Worm (Caenorhabditis elegans) whole organism, L4 larva: ENCODE measurements around the gene Y73F4A.1.

ENCODE experiments used
- D1046.2 ChIP-seq: fragments of 200-800 bp; sonication (Bioruptor generic); IDR thresholded peaks from 2 replicates; pipeline ENCODE4 v1.3.6; 2022; ENCODE audit warnings: missing genetic modification characterization, missing compliant biosample characterization
- R02D3.7 ChIP-seq: fragments of 150-350 bp; sonication (generic microtip); optimal IDR thresholded peaks from 3 replicates; lab custom pipeline; 2014; ENCODE audit warnings: missing biosample characterization, missing genetic modification characterization
- Y5F2A.4 ChIP-seq: fragments of 200-800 bp; sonication (Bioruptor generic); optimal IDR thresholded peaks from 2 replicates; lab custom pipeline; 2018; ENCODE audit warnings: mild to moderate bottlenecking, missing genetic modification characterization, missing compliant biosample characterization
- Y75B8A.6 ChIP-seq: fragments of 200-800 bp; sonication (Bioruptor generic); IDR thresholded peaks from 2 replicates; pipeline ENCODE4 v1.3.6; 2022; ENCODE audit warnings: missing genetic modification reagents, missing genetic modification characterization, missing compliant biosample characterization
- ZK337.2 ChIP-seq: fragments of 200-800 bp; sonication (Bioruptor generic); IDR thresholded peaks from 2 replicates; pipeline ENCODE4 v1.3.6; 2022; ENCODE audit warnings: missing genetic modification reagents, missing genetic modification characterization, missing compliant biosample characterization
- ZK546.5 ChIP-seq, 2 experiments: sonication (generic microtip); optimal IDR thresholded peaks; 2 replicates each; lab custom pipeline; 2017; ENCODE audit warnings: missing biosample characterization in 2 of 2, missing genetic modification characterization in 2 of 2
- aha-1 ChIP-seq: fragments of 150-350 bp; peaks from one replicate; lab custom pipeline; 2014; ENCODE audit warnings: missing biosample characterization, missing genetic modification characterization
- ceh-20 ChIP-seq: fragments of 200-800 bp; sonication (Bioruptor generic); IDR thresholded peaks from 2 replicates; pipeline ENCODE4 v1.3.6; 2022; ENCODE audit warnings: missing genetic modification reagents, missing genetic modification characterization, missing compliant biosample characterization
- ceh-32 ChIP-seq: sonication (generic microtip); optimal IDR thresholded peaks from 2 replicates; lab custom pipeline; 2016; ENCODE audit warnings: mild to moderate bottlenecking, missing genetic modification characterization, missing compliant biosample characterization; ENCODE audit not compliant: poor library complexity
- ceh-82 ChIP-seq: sonication (generic microtip); optimal IDR thresholded peaks from 2 replicates; lab custom pipeline; 2017; ENCODE audit warnings: missing biosample characterization, missing genetic modification characterization
- ctbp-1 ChIP-seq: fragments of 200-800 bp; sonication (Bioruptor generic); IDR thresholded peaks from 2 replicates; pipeline ENCODE4 v1.3.6; 2022; ENCODE audit warnings: missing genetic modification reagents, missing genetic modification characterization, missing compliant biosample characterization
- daf-16 ChIP-seq, 3 experiments: sonication (generic microtip); optimal IDR thresholded peaks; 2 replicates each; lab custom pipeline; 2016 to 2017; ENCODE audit warnings: missing genetic modification characterization in 3 of 3, missing genetic modification reagents in 3 of 3, mild to moderate bottlenecking in 2 of 3, missing compliant biosample characterization in 2 of 3, missing biosample characterization in 1 of 3, moderate library complexity in 1 of 3
- dmd-6 ChIP-seq: fragments of 200-800 bp; sonication (Bioruptor generic); IDR thresholded peaks from 2 replicates; pipeline ENCODE4 v1.3.6; 2022; ENCODE audit warnings: missing genetic modification reagents, missing genetic modification characterization, missing compliant biosample characterization
- duxl-1 ChIP-seq: sonication (generic microtip); optimal IDR thresholded peaks from 2 replicates; lab custom pipeline; 2016; ENCODE audit warnings: mild to moderate bottlenecking, missing genetic modification characterization, moderate library complexity, missing compliant biosample characterization; ENCODE audit not compliant: poor library complexity
- dve-1 ChIP-seq: sonication (generic microtip); optimal IDR thresholded peaks from 2 replicates; lab custom pipeline; 2017; ENCODE audit warnings: antibody characterized with exemption, mild to moderate bottlenecking, missing genetic modification characterization, missing compliant biosample characterization; ENCODE audit not compliant: insufficient read depth
- egl-27 ChIP-seq: sonication (generic microtip); optimal IDR thresholded peaks from 3 replicates; lab custom pipeline; 2017; ENCODE audit warnings: missing biosample characterization, missing genetic modification reagents, missing genetic modification characterization
- fkh-10 ChIP-seq: fragments of 150-350 bp; optimal IDR thresholded peaks from 2 replicates; lab custom pipeline; 2014; ENCODE audit warnings: missing biosample characterization, missing genetic modification reagents, missing genetic modification characterization
- fos-1 ChIP-seq: fragments of 150-350 bp; optimal IDR thresholded peaks from 2 replicates; lab custom pipeline; 2014; ENCODE audit warnings: missing biosample characterization, missing genetic modification characterization
- gei-8 ChIP-seq: fragments of 200-800 bp; sonication (Bioruptor generic); optimal IDR thresholded peaks from 2 replicates; lab custom pipeline; 2018; ENCODE audit warnings: mild to moderate bottlenecking, missing genetic modification characterization, missing compliant biosample characterization
- lin-1 ChIP-seq: fragments of 200-800 bp; sonication (Bioruptor generic); IDR thresholded peaks from 2 replicates; pipeline ENCODE4 v1.3.6; 2022; ENCODE audit warnings: missing genetic modification reagents, missing genetic modification characterization, missing compliant biosample characterization
- lin-29 ChIP-seq: fragments of 200-800 bp; sonication (Bioruptor generic); IDR thresholded peaks from 2 replicates; pipeline ENCODE4 v1.3.6; 2022; ENCODE audit warnings: missing genetic modification reagents, missing genetic modification characterization, missing compliant biosample characterization
- mdl-1 ChIP-seq, 2 experiments: fragments of 150-350 bp in 1 of 2; sonication (generic microtip) in 1 of 2; optimal IDR thresholded peaks; 2 replicates each; lab custom pipeline; 2014 to 2017; ENCODE audit warnings: missing biosample characterization in 2 of 2, missing genetic modification characterization in 2 of 2
- mdt-29 ChIP-seq: fragments of 200-800 bp; sonication (Bioruptor generic); IDR thresholded peaks from 2 replicates; pipeline ENCODE4 v1.3.6; 2022; ENCODE audit warnings: missing genetic modification reagents, missing genetic modification characterization, missing compliant biosample characterization
- mes-2 ChIP-seq: sonication (generic microtip); optimal IDR thresholded peaks from 2 replicates; lab custom pipeline; 2016; ENCODE audit warnings: missing genotype, mild to moderate bottlenecking, missing genetic modification characterization, missing compliant biosample characterization; ENCODE audit not compliant: poor library complexity, severe bottlenecking
- nhr-10 ChIP-seq: fragments of 150-350 bp; optimal IDR thresholded peaks from 2 replicates; lab custom pipeline; 2014; ENCODE audit warnings: missing biosample characterization, missing genetic modification characterization
- nhr-102 ChIP-seq: sonication (generic microtip); optimal IDR thresholded peaks from 2 replicates; lab custom pipeline; 2016; ENCODE audit warnings: mild to moderate bottlenecking, missing genetic modification characterization, moderate library complexity, missing compliant biosample characterization
- nhr-237 ChIP-seq: sonication (generic microtip); optimal IDR thresholded peaks from 2 replicates; lab custom pipeline; 2017; ENCODE audit warnings: missing biosample characterization, missing genetic modification characterization
- nhr-28 ChIP-seq: fragments of 150-350 bp; optimal IDR thresholded peaks from 2 replicates; lab custom pipeline; 2014; ENCODE audit warnings: missing biosample characterization, missing genetic modification characterization
- nhr-42 ChIP-seq: fragments of 200-800 bp; sonication (Bioruptor generic); IDR thresholded peaks from 2 replicates; pipeline ENCODE4 v1.3.6; 2022; ENCODE audit warnings: missing genetic modification characterization, missing compliant biosample characterization
- nhr-77 ChIP-seq: fragments of 150-350 bp; optimal IDR thresholded peaks from 2 replicates; lab custom pipeline; 2014; ENCODE audit warnings: missing biosample characterization, missing genetic modification characterization
- pha-4 ChIP-seq, 2 experiments: fragments of 150-350 bp in 1 of 2; fragments of 200-800 bp in 1 of 2; sonication (Bioruptor generic) in 1 of 2; IDR thresholded peaks in 1 of 2; optimal IDR thresholded peaks in 1 of 2; 2 replicates each; pipeline versions ENCODE4 v1.3.6 to Lab custom; 2014 to 2022; ENCODE audit warnings: missing genetic modification characterization in 2 of 2, missing genetic modification reagents in 2 of 2, missing biosample characterization in 1 of 2, missing compliant biosample characterization in 1 of 2
- saeg-2 ChIP-seq: fragments of 200-800 bp; sonication (Bioruptor generic); IDR thresholded peaks from 2 replicates; pipeline ENCODE4 v1.3.6; 2022; ENCODE audit warnings: missing genetic modification reagents, missing genetic modification characterization, missing compliant biosample characterization
- snpc-4 ChIP-seq: fragments of 150-350 bp; optimal IDR thresholded peaks from 2 replicates; lab custom pipeline; 2014; ENCODE audit warnings: missing biosample characterization, missing genetic modification characterization
- spr-1 ChIP-seq: sonication (generic microtip); optimal IDR thresholded peaks from 2 replicates; lab custom pipeline; 2016; ENCODE audit warnings: mild to moderate bottlenecking, missing genetic modification characterization, missing compliant biosample characterization
- tag-97 ChIP-seq: fragments of 200-800 bp; sonication (Bioruptor generic); IDR thresholded peaks from 2 replicates; pipeline ENCODE4 v1.3.6; 2022; ENCODE audit warnings: missing genetic modification characterization, missing compliant biosample characterization
- unc-130 ChIP-seq: sonication (generic microtip); optimal IDR thresholded peaks from 2 replicates; lab custom pipeline; 2016; ENCODE audit warnings: missing genetic modification reagents, missing genetic modification characterization, missing compliant biosample characterization
- unc-62 ChIP-seq, 3 experiments: fragments of 150-350 bp in 1 of 3; sonication (generic microtip); optimal IDR thresholded peaks in 2 of 3; peaks in 1 of 3; 1 replicate in 1 of 3; 2 replicates in 2 of 3; lab custom pipeline; 2014 to 2017; ENCODE audit warnings: missing biosample characterization in 3 of 3, missing genetic modification characterization in 3 of 3, missing genetic modification reagents in 3 of 3, missing genotype in 1 of 3
- zfp-3 ChIP-seq: fragments of 200-800 bp; sonication (Bioruptor generic); conservative IDR thresholded peaks from 2 replicates; pipeline ENCODE4 v1.3.6; 2022; ENCODE audit warnings: missing genetic modification reagents, missing genetic modification characterization, missing compliant biosample characterization

The Y73F4A.1 gene

DNA sequence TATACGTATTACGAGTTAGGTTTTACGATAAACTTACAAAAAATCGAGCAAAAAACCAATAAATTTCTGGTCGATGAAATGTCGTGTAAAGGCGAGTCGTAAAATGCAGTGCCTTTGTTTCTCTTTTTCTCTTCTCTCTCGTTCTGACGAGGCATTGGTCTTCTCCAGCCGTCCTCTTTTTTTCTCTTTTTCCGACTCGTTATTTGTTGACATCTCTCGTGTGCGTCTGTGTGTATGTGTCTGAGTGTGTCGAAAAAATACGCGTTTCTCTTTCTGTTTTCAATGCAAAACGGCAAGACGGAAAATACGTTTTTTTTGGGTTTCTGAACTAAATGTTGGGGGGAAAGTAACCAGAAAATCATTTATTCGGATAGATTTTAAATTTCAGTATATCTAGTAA, 12.6 kb downstream of the Y73F4A.1 start, which contains the start of gene C53D6.6:
TSS of gene C53D6.6 (minus strand) at position 118 of the 400 bp plus-strand sequence.
- TF ChIP-seq R02D3.7 (tag; lab: Kevin White, UChicago) = no peak
- TF ChIP-seq aha-1 (tag; lab: Kevin White, UChicago) = peak; percentile 26
- no peak for TF ChIP-seq daf-16 (GFP tag; optimal IDR thresholded peaks at IDR 0.05; lab: Kevin White, UChicago)
- TF ChIP-seq daf-16 (tag; optimal IDR thresholded peaks at IDR 0.05; lab: Kevin White, UChicago) = peak; percentile 68
- no peak for TF ChIP-seq ZK546.5 (tag; optimal IDR thresholded peaks at IDR 0.05; lab: Kevin White, UChicago)
- TF ChIP-seq tag-97 (GFP tag; lab: Robert Waterston, UW) = no peak
- TF ChIP-seq pha-4 (GFP tag; IDR thresholded peaks at IDR 0.05; lab: Robert Waterston, UW) = no peak
- TF ChIP-seq pha-4 (tag; optimal IDR thresholded peaks at IDR 0.05; lab: Kevin White, UChicago) = peak; percentile 4
- peak in 1 of 2 experiments; percentile 6 for TF ChIP-seq unc-62 (GFP tag; optimal IDR thresholded peaks at IDR 0.05 in 1 of 2; lab: Kevin White, UChicago)
- no peak for TF ChIP-seq unc-62 (tag; optimal IDR thresholded peaks at IDR 0.05; lab: Kevin White, UChicago)

DNA sequence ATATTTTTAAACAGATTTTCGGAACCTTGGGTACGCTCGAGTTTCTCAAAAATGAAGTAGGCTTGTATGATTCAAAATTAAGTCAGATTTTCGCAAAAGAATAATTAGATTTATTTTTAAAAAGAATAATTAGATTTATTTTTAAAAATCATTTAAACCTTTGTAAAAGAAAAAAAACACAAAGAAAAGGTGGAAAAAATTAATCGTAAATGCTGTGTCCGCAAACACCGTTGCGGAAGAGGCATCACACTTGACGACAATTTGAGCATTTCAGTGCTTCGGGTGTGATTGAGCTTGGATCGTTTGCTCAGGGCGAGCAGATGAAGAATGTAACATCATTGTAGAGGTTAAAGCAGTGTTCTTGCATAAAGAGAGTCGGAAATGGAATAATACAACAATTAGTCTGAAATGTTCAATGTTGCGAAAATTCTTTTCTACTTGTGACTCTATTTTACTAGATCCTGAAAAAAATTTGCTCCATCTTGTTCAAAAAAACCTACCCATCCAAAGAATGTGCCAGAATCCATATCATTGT, 23.8 kb downstream of the Y73F4A.1 start:
- TF ChIP-seq lin-29 (GFP tag; lab: Robert Waterston, UW) = no peak
- no peak for TF ChIP-seq spr-1
- no peak for TF ChIP-seq ceh-82 (tag; lab: Kevin White, UChicago)
- TF ChIP-seq unc-62 (GFP tag; optimal IDR thresholded peaks at IDR 0.05 in 1 of 2; lab: Kevin White, UChicago) = peak in 1 of 2 experiments; percentile 72
- no peak for TF ChIP-seq unc-62 (tag; optimal IDR thresholded peaks at IDR 0.05; lab: Kevin White, UChicago)

- no peak for TF ChIP-seq ceh-32
- no peak for TF ChIP-seq lin-29 (GFP tag; lab: Robert Waterston, UW)
- TF ChIP-seq Y5F2A.4 = no peak
- TF ChIP-seq Y75B8A.6 (GFP tag; lab: Robert Waterston, UW) = no peak
- no peak for TF ChIP-seq nhr-237 (tag; lab: Kevin White, UChicago)
- TF ChIP-seq duxl-1 (tag; lab: Kevin White, UChicago) = no peak
- no peak for TF ChIP-seq D1046.2
- TF ChIP-seq nhr-10 (tag; lab: Kevin White, UChicago) = no peak
- no peak for TF ChIP-seq fos-1 (tag; lab: Kevin White, UChicago)
- no peak for TF ChIP-seq snpc-4 (tag; lab: Kevin White, UChicago)
Measured at ce11 chrIV:9020840-9021239, 24.3 kb downstream of the Y73F4A.1 start, which contains the start of gene C53D6.4. Gene C53D6.4, minus strand, starts transcription at chrIV:9020940.

DNA sequence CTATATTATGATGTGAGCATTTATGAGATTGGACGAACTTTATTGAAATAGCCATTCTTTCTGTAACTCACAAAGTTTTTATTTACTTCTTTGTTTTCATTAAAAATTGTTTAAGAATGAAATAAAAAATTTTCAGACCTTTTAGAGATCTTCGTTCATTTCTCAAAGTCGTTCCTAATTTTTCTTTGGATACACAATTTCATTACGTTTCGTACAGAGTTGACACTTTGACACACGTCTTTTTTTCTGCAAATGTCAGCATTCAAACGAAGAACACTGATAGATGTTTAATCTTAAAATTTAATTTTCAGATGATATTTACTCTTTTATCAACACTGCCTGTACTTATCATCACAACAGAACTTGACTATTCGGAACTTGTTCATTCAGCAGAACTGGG, 28.7 kb downstream of the Y73F4A.1 start, which contains the start of gene acc-2:
TSS of gene acc-2 (plus strand) at position 301 of the 400 bp plus-strand sequence.
- no peak for TF ChIP-seq saeg-2 (GFP tag; lab: Robert Waterston, UW)
- TF ChIP-seq, all 104 proteins: peak for 0

ce11 chrIV:9010257-9010656, 34.9 kb downstream of the Y73F4A.1 start, which contains the start of gene C53D6.11:
Gene C53D6.11, plus strand, starts transcription at chrIV:9010584.
- TF ChIP-seq ceh-20 (GFP tag; lab: Robert Waterston, UW) = no peak
- peak; percentile 45 for TF ChIP-seq nhr-28 (tag; lab: Kevin White, UChicago)
- TF ChIP-seq nhr-102 (tag; lab: Kevin White, UChicago) = no peak
- TF ChIP-seq fkh-10 (GFP tag; lab: Kevin White, UChicago) = no peak
- no peak for TF ChIP-seq daf-16 (GFP tag; optimal IDR thresholded peaks at IDR 0.05; lab: Kevin White, UChicago)
- peak; percentile 36 for TF ChIP-seq daf-16 (tag; optimal IDR thresholded peaks at IDR 0.05; lab: Kevin White, UChicago)

ce11 chrIV:9007947-9008346, 37.2 kb downstream of the Y73F4A.1 start:
- TF ChIP-seq nhr-28 (tag; lab: Kevin White, UChicago) (no peak), lin-1 (no peak), dve-1 (no peak), nhr-42 (GFP tag; lab: Robert Waterston, UW) (no peak), nhr-10 (tag; lab: Kevin White, UChicago) (no peak), dmd-6 (GFP tag; lab: Robert Waterston, UW) (no peak), mes-2 (tag; lab: Kevin White, UChicago) (no peak), unc-130 (GFP tag; lab: Kevin White, UChicago) (no peak), egl-27 (tag; lab: Kevin White, UChicago) (no peak), mdl-1 (tag; optimal IDR thresholded peaks at IDR 0.05; lab: Kevin White, UChicago) (no peak), ctbp-1 (GFP tag; lab: Robert Waterston, UW) (no peak), gei-8 (GFP tag; lab: Kevin White, UChicago) (no peak), mdt-29 (no peak), nhr-77 (tag; lab: Kevin White, UChicago) (no peak), ZK337.2 (no peak), zfp-3 (GFP tag; lab: Robert Waterston, UW) (no peak)
